Fruit fly (Drosophila melanogaster): Measurements from ENCODE around the gene CG13771.

Gene CG13771

DNA sequence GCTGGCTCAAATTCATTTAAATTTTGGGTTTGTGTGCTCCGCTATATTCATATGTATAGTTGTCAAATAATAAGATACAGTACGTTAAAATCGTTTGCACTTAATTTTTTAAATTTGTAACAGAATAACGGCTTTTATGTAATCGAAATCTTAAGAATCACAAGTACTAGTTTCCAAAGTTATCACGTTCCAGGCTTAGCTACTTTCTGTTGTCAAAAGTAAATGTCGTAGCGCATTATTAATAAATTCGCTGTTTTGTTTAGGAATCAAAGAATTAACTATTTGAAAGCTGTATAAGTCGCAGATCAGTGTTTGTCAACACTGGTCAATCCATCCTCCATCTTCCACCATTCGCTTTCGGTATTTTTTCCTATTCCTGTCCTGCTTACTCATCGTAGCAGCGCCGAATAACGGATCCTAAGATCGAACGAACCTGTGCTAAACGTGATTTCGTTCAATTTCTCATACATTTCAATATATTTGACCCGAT is at the start of gene CG13771, which contains the start of the genes CG34310 and cup:
Gene CG13771 (minus strand): TSS at position 51 of the 490 bp plus-strand sequence.
Gene CG34310 (plus strand): TSS at position 103 of the 490 bp plus-strand sequence.
Gene cup (plus strand): TSS at position 103 of the 490 bp plus-strand sequence.
- no peak for TF ChIP-seq noc (tag; optimal IDR thresholded peaks at IDR 0.05)

DNA sequence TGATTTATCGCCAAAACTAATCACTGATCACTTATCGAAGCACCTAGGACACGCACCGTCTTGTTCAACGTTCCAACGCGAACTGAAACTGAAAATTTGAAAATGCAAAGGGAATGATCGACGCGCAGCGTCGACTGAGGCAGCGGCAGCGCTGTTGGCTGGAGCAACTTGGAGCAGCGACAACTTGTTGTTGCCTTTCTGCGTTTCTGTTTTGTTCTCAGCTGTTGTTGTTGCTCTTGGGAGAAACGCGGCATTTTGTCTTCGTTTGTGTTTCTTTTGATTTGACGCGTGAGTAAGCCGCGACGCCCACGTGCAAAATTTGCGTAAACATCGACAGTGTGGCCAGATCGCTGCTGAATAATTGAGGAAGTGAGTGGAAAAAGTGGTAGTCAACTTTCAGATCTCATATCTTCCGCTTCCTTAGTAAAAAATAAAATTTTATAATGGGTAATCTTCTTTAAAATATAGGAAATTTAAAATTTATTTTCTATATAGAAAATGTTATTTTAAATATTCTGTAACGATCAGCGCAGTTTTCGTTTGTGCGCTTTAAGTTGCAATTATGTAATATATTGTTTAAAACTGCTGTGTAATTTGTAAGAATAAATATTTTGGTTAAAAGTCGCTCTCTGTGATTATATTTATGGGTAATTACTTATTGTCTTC is 45.7 kb upstream of the CG13771 start, which contains the start of gene Tsp:
Gene Tsp (minus strand): TSS at position 90 of the 666 bp plus-strand sequence.
- TF ChIP-seq noc (tag; optimal IDR thresholded peaks at IDR 0.05): no peak

dm6 chr2L:6706368-6706919 is 43.0 kb upstream of the CG13771 start:
- no peak for TF ChIP-seq noc (tag; optimal IDR thresholded peaks at IDR 0.05)

DNA sequence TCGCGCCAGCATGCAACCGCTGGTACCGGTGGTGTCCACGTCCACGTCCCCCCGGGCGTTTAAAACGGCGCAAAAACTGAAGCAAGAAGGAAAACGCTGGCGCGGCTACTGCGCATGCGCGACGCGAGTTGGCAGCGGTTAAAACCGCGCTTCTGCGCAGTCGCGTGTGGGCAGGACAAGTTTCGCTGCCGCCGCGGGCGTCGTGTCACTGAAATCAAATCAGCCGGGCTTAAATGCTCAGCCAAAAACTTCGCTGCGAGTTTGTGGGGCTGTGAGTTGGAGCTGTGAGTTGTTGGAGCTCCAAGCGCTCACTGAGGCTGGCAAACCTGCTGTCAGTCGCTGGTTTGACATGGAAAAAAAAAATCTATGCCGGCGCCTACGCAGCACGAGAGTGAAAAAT is 41.7 kb upstream of the CG13771 start:
- TF ChIP-seq noc (tag; optimal IDR thresholded peaks at IDR 0.05): no peak

DNA sequence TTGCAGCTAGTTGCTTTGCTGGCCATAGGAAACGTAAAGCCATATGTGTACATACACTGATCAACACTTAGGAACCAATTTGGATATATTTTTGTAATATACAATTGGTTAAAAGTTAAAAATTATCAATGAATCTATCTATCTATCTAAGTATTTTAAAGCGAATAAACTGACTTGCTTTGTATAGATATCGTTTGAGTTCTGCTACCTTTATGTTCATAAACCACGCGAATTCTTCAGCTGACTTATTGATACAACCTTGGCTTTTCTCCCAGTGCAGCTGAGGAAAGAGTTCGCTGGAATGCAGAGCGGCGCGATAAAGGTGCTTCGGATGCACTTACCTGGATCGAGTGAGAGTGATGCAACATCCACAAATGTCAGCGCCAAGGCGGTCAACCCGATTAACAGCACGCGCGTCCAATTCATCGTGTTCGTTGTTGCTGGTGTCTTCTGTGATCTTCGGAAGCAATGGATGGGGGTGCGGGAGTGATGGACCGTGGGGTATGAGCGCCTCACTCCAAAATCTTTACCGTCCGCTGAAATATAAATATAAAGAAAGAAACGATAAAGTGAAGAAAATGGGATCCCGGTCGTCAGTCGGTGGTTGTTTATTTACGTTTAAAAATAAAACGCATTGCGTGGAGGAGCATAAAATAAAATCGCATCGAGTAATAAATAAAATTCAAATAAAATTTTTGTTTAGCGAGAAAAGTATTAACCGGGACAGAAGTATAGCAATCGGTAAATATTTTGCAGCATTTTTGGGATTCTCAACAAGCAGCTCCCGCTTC is 38.2 kb upstream of the CG13771 start:
- no peak for TF ChIP-seq noc (tag; optimal IDR thresholded peaks at IDR 0.05)

DNA sequence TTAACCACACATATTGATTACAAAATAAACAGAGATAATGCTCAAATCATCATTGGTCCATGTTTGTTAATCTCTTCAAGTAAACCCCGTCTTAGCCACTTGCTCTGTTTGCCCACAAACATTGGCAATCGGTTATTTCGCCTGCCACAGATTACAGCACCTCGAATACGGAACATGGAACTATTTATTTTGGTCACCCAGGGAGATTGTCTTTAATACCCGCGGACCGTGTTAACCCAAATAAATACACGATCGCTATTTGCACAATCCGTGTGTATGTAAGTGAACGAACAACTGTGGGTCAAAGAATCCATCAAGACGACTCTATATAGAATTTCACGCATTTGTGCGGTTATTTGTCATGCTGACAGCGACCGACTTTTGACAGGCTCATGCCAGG is 37.3 kb upstream of the CG13771 start:
- TF ChIP-seq noc (tag; optimal IDR thresholded peaks at IDR 0.05): no peak

- TF ChIP-seq noc (tag; optimal IDR thresholded peaks at IDR 0.05): no peak
Measured at dm6 chr2L:6698387-6698786, 35.0 kb upstream of the CG13771 start.

DNA sequence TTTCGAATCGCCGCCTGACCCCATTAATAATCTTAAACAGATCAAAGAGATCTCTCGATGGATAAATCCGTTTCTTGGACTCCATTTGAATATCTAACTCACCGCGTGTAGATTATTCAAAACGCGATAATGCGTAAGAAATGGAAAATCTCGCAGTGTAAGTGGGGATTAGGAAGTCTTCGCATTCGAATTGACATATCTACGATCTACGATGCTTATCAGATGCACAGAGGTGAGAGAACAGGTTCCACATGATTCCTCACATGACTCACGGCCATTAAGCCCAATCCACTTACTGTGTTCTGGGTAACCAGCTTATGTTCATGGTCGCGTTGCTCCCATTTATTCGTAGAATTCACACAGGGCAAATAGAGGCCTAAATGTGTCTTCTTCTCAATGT is 32.8 kb upstream of the CG13771 start:
- no peak for TF ChIP-seq noc (tag; optimal IDR thresholded peaks at IDR 0.05)

- peak; percentile 48 for TF ChIP-seq noc (tag; optimal IDR thresholded peaks at IDR 0.05)
Measured at dm6 chr2L:6693794-6694254, 30.4 kb upstream of the CG13771 start.

- TF ChIP-seq noc (tag; optimal IDR thresholded peaks at IDR 0.05): no peak
Measured at dm6 chr2L:6692048-6692447, 28.6 kb upstream of the CG13771 start.

DNA sequence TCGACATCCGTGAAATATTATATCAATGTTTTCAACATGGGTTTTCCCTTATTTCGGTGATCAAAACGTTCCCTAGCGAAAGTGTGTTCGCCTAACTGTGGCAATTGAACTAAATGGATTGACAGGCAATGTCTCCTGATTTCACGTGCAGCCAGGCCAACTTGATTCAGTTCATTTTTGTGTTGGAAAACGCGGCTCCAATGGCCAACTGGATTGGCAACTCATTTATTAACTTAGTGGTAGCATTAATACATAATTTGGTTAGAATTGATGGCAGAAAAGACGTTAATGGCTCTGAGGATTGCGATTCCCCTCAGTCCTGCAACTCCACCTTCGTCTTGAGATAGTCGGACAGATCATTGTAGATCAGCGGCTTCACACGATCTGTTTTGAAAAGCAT is 23.2 kb upstream of the CG13771 start, which contains the start of gene CG11327:
Gene CG11327 (minus strand): TSS at position 101 of the 400 bp plus-strand sequence.
- TF ChIP-seq noc (tag; optimal IDR thresholded peaks at IDR 0.05): no peak

dm6 chr2L:6683992-6684882 is 20.8 kb upstream of the CG13771 start, which contains the start of gene Nhe3:
Nhe3 (minus strand) TSS chr2L:6684364.
- peak; percentile 61 for TF ChIP-seq noc (tag; optimal IDR thresholded peaks at IDR 0.05)

DNA sequence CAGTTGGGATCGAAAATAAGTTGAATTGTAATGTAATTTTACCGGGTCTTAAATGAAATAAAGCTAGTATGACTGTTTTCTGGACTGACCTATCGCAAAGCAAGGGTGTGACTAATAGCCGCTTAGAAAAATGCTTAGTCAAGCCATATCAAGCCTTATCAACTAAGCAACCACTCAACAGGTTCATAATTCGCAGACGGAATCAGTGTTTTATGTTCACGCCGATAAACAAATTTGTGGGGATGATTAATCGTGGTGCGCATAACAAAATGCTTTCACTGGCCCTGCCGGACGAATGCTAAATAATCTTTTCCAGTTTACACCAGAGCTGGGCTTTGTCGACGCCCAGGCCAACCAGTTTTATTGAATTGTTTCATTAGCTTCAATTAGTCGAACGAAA is 19.5 kb upstream of the CG13771 start:
- peak; percentile 47 for TF ChIP-seq noc (tag; optimal IDR thresholded peaks at IDR 0.05)

dm6 chr2L:6677453-6677852 is 14.0 kb upstream of the CG13771 start, which contains the start of gene Nse1:
Nse1 (minus strand) TSS chr2L:6677625.
- TF ChIP-seq noc (tag; optimal IDR thresholded peaks at IDR 0.05): no peak

- TF ChIP-seq noc (tag; optimal IDR thresholded peaks at IDR 0.05): no peak
Measured at dm6 chr2L:6676535-6676934, 13.1 kb upstream of the CG13771 start, which contains the start of gene cort. cort (minus strand) TSS chr2L:6676635.
